Worm (Caenorhabditis elegans): ENCODE results near the gene R08A2.2.

ce11 chrV:14734187-14734765, 18.8 kb upstream of the R08A2.2 start, which contains the start of gene unc-61:
- TF ChIP-seq ama-1 (optimal IDR thresholded peaks at IDR 0.05) (no peak), ztf-11 (tag; optimal IDR thresholded peaks at IDR 0.05) (no peak), mdl-1 (tag; optimal IDR thresholded peaks at IDR 0.05) (no peak)

All from whole organism, L2 larva.